Fruit fly (Drosophila melanogaster) whole organism, embryonic: ENCODE data around the gene dyl.

Experiments used
- Abd-B ChIP-seq: fragments of 200-800 bp; sonication (Bioruptor generic); optimal IDR thresholded peaks from 2 replicates; lab custom pipeline; 2018; ENCODE audit warnings: missing biosample characterization, mild to moderate bottlenecking, missing genetic modification characterization, moderate library complexity
- Atf6 ChIP-seq: fragments of 200-800 bp; sonication (Bioruptor generic); IDR thresholded peaks from 2 replicates; pipeline ENCODE4 v1.3.6; 2022; ENCODE audit warnings: missing biosample characterization, missing genetic modification characterization
- Bgb ChIP-seq: fragments of 200-800 bp; sonication (Bioruptor generic); IDR thresholded peaks from 2 replicates; pipeline ENCODE4 v1.3.6; 2022; ENCODE audit warnings: missing biosample characterization, missing genetic modification characterization; ENCODE audit not compliant: partially characterized antibody
- CG11093 ChIP-seq: fragments of 200-800 bp; sonication (Bioruptor generic); IDR thresholded peaks from 3 replicates; pipeline ENCODE4 v1.3.6; 2022; ENCODE audit warnings: missing biosample characterization, missing genetic modification characterization
- CG12219 ChIP-seq: fragments of 200-800 bp; sonication (Bioruptor generic); optimal IDR thresholded peaks from 3 replicates; lab custom pipeline; 2018; ENCODE audit warnings: missing biosample characterization, mild to moderate bottlenecking, missing genetic modification characterization
- CG12391 ChIP-seq: fragments of 200-800 bp; sonication (Bioruptor generic); optimal IDR thresholded peaks from 3 replicates; lab custom pipeline; 2018; ENCODE audit warnings: missing biosample characterization, mild to moderate bottlenecking, missing genetic modification characterization, moderate library complexity
- CG16813 ChIP-seq: fragments of 200-800 bp; sonication (Bioruptor generic); IDR thresholded peaks from 3 replicates; pipeline ENCODE4 v1.3.6; 2022; ENCODE audit warnings: missing biosample characterization, missing genetic modification characterization; ENCODE audit not compliant: partially characterized antibody
- CG17829 ChIP-seq: fragments of 200-800 bp; optimal IDR thresholded peaks from 2 replicates; lab custom pipeline; 2019; ENCODE audit warnings: missing biosample characterization, mild to moderate bottlenecking, missing genetic modification characterization, moderate library complexity
- CG2116 ChIP-seq: fragments of 200-800 bp; sonication (Bioruptor generic); optimal IDR thresholded peaks from 3 replicates; lab custom pipeline; 2018; ENCODE audit warnings: missing biosample characterization, mild to moderate bottlenecking, missing genetic modification characterization
- CG30403 ChIP-seq: fragments of 200-800 bp; sonication (Bioruptor generic); optimal IDR thresholded peaks from 3 replicates; lab custom pipeline; 2016; ENCODE audit warnings: missing biosample characterization, missing genetic modification characterization
- CG34376 ChIP-seq: fragments of 200-800 bp; sonication (Bioruptor generic); optimal IDR thresholded peaks from 2 replicates; lab custom pipeline; 2018; ENCODE audit warnings: missing biosample characterization, mild to moderate bottlenecking, missing genetic modification characterization
- CG4404 ChIP-seq: fragments of 200-800 bp; sonication (Bioruptor generic); IDR thresholded peaks from 2 replicates; pipeline ENCODE4 v1.3.6; 2022; ENCODE audit warnings: missing biosample characterization, missing genetic modification characterization
- CG4424 ChIP-seq: fragments of 200-800 bp; sonication (Bioruptor generic); optimal IDR thresholded peaks from 3 replicates; lab custom pipeline; 2016; ENCODE audit warnings: missing biosample characterization, missing genetic modification characterization
- CG7839 ChIP-seq: fragments of 200-800 bp; sonication (Bioruptor generic); optimal IDR thresholded peaks from 3 replicates; lab custom pipeline; 2018; ENCODE audit warnings: missing biosample characterization, mild to moderate bottlenecking, missing genetic modification characterization, moderate library complexity
- CG7963 ChIP-seq: fragments of 200-800 bp; sonication (Bioruptor generic); IDR thresholded peaks from 3 replicates; pipeline ENCODE4 v1.3.6; 2022; ENCODE audit warnings: missing biosample characterization, missing genetic modification characterization; ENCODE audit not compliant: partially characterized antibody
- Camta ChIP-seq: fragments of 200-800 bp; sonication (Bioruptor generic); optimal IDR thresholded peaks from 2 replicates; lab custom pipeline; 2016; ENCODE audit warnings: missing biosample characterization, missing genetic modification characterization
- Dll ChIP-seq: fragments of 200-800 bp; sonication (Bioruptor generic); IDR thresholded peaks from 4 replicates; pipeline ENCODE4 v1.3.6; 2022; ENCODE audit warnings: missing biosample characterization, missing genetic modification characterization; ENCODE audit not compliant: partially characterized antibody
- HLH4C ChIP-seq: fragments of 200-800 bp; sonication (Bioruptor generic); IDR thresholded peaks from 3 replicates; pipeline ENCODE4 v1.3.6; 2022; ENCODE audit warnings: missing biosample characterization, missing genetic modification characterization; ENCODE audit not compliant: partially characterized antibody
- HLH54F ChIP-seq: fragments of 200-800 bp; sonication (Bioruptor generic); optimal IDR thresholded peaks from 3 replicates; lab custom pipeline; 2016; ENCODE audit warnings: missing biosample characterization, missing genetic modification characterization
- MBD-R2 ChIP-seq: fragments of 200-800 bp; sonication (Bioruptor generic); IDR thresholded peaks from 2 replicates; pipeline ENCODE4 v1.3.6; 2022; ENCODE audit warnings: missing biosample characterization, missing genetic modification characterization
- Med ChIP-seq: fragments of 200-800 bp; sonication (Bioruptor generic); peaks from one replicate; lab custom pipeline; 2016; ENCODE audit warnings: missing biosample characterization, missing genetic modification characterization, mild to moderate bottlenecking, inconsistent platforms, moderate library complexity
- Scr ChIP-seq: fragments of 200-800 bp; sonication (Bioruptor generic); IDR thresholded peaks from 2 replicates; pipeline ENCODE4 v1.3.6; 2022; ENCODE audit warnings: missing biosample characterization, missing genetic modification characterization; ENCODE audit not compliant: partially characterized antibody
- Six4 ChIP-seq: fragments of 200-800 bp; sonication (Bioruptor generic); optimal IDR thresholded peaks from 2 replicates; lab custom pipeline; 2016; ENCODE audit warnings: missing biosample characterization, missing genetic modification characterization
- Spps ChIP-seq: fragments of 200-800 bp; sonication (Bioruptor generic); optimal IDR thresholded peaks from 2 replicates; lab custom pipeline; 2018; ENCODE audit warnings: missing biosample characterization, mild to moderate bottlenecking, missing genetic modification characterization
- Xbp1 ChIP-seq: fragments of 200-800 bp; sonication (Bioruptor generic); optimal IDR thresholded peaks from 3 replicates; lab custom pipeline; 2016; ENCODE audit warnings: missing biosample characterization, mild to moderate bottlenecking, missing genetic modification characterization
- al ChIP-seq: fragments of 200-800 bp; sonication (Bioruptor generic); IDR thresholded peaks from 2 replicates; pipeline ENCODE4 v1.3.6; 2022; ENCODE audit warnings: missing biosample characterization, missing genetic modification characterization
- crc ChIP-seq: fragments of 200-800 bp; sonication (Bioruptor generic); optimal IDR thresholded peaks from 2 replicates; lab custom pipeline; 2016; ENCODE audit warnings: missing biosample characterization, missing genetic modification characterization
- exex ChIP-seq: fragments of 200-800 bp; sonication (Bioruptor generic); optimal IDR thresholded peaks from 4 replicates; lab custom pipeline; 2018; ENCODE audit warnings: missing biosample characterization, mild to moderate bottlenecking, missing genetic modification characterization, moderate library complexity
- fu2 ChIP-seq: fragments of 200-800 bp; sonication (Bioruptor generic); optimal IDR thresholded peaks from 2 replicates; lab custom pipeline; 2016; ENCODE audit warnings: missing biosample characterization, missing genetic modification characterization
- ind ChIP-seq: fragments of 200-800 bp; sonication (Bioruptor generic); optimal IDR thresholded peaks from 3 replicates; lab custom pipeline; 2016; ENCODE audit warnings: missing biosample characterization, missing genetic modification characterization
- inv ChIP-seq: fragments of 200-800 bp; sonication (Bioruptor generic); IDR thresholded peaks from 2 replicates; pipeline ENCODE4 v1.3.6; 2022; ENCODE audit warnings: missing biosample characterization, missing genetic modification characterization; ENCODE audit not compliant: partially characterized antibody
- kay ChIP-seq: fragments of 200-800 bp; sonication (Bioruptor generic); optimal IDR thresholded peaks from 2 replicates; lab custom pipeline; 2016; ENCODE audit warnings: missing biosample characterization, missing genetic modification characterization
- lbe ChIP-seq: fragments of 200-800 bp; sonication (Bioruptor generic); optimal IDR thresholded peaks from 2 replicates; lab custom pipeline; 2016; ENCODE audit warnings: missing biosample characterization, mild to moderate bottlenecking, missing genetic modification characterization
- pita ChIP-seq: fragments of 200-800 bp; sonication (Bioruptor generic); optimal IDR thresholded peaks from 2 replicates; lab custom pipeline; 2017; ENCODE audit warnings: missing biosample characterization, mild to moderate bottlenecking, missing genetic modification characterization
- sens ChIP-seq: fragments of 200-800 bp; sonication (Bioruptor generic); peaks from one replicate; lab custom pipeline; 2016; ENCODE audit warnings: missing biosample characterization, missing genetic modification characterization
- stc ChIP-seq: fragments of 200-800 bp; sonication (Bioruptor generic); IDR thresholded peaks from 2 replicates; pipeline ENCODE4 v1.3.6; 2022; ENCODE audit warnings: missing biosample characterization, missing genetic modification characterization
- stwl ChIP-seq: fragments of 200-800 bp; sonication (Bioruptor generic); optimal IDR thresholded peaks from 3 replicates; lab custom pipeline; 2018; ENCODE audit warnings: missing biosample characterization, mild to moderate bottlenecking, missing genetic modification characterization, moderate library complexity
- tll ChIP-seq, 2 experiments: fragments of 200-800 bp in 1 of 2; fragments of >200 bp in 1 of 2; sonication (Bioruptor generic) in 1 of 2; optimal IDR thresholded peaks; 2 replicates each; lab custom pipeline; 2017 to 2019; ENCODE audit warnings: missing biosample characterization in 2 of 2, missing genetic modification characterization in 2 of 2, mild to moderate bottlenecking in 1 of 2, moderate library complexity in 1 of 2
- trh ChIP-seq: fragments of 200-800 bp; sonication (Bioruptor generic); optimal IDR thresholded peaks from 2 replicates; lab custom pipeline; 2016; ENCODE audit warnings: missing biosample characterization, missing genetic modification characterization

The dyl gene

DNA sequence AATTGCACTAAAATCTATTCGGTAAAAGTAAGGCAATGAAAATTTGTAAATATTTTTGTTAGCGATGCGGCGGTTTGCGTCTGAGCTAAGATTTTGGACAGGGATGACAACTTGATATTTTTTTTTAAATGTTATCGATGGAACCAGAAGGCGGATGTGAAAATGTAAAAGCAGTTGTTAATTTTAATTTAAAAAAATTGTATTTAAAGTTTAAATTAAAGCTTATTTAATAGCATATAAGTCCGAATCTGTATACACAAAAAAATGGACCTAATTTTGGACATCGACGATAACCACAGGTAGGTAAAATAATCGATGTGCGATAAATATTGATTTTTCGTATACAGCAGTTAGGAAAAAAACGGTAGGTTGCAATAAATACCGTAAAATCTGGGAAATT lies 45.1 kb downstream of the dyl start, which contains the start of the genes CG11586 and VhaM9.7-a (continued):
- TF ChIP-seq stwl (peak; percentile 87), tll (GFP tag; optimal IDR thresholded peaks at IDR 0.05; lab: Kevin White, UChicago) (no peak), Abd-B (GFP tag; lab: Kevin White, UChicago) (peak; percentile 18), trh (GFP tag; lab: Kevin White, UChicago) (no peak), Xbp1 (peak; percentile 41), lbe (peak; percentile 53), stc (GFP tag; lab: Robert Waterston, UW) (no peak), Dll (GFP tag; lab: Robert Waterston, UW) (peak; percentile 78), HLH54F (GFP tag; lab: Kevin White, UChicago) (no peak), MBD-R2 (GFP tag; lab: Robert Waterston, UW) (peak; percentile 80), Atf6 (GFP tag; lab: Robert Waterston, UW) (0 out of 2 replicates have a peak, but pooled peaks have one; percentile 23), Scr (GFP tag; lab: Robert Waterston, UW) (peak; percentile 71), inv (GFP tag; lab: Robert Waterston, UW) (peak; percentile 35; the same call in 1 of the 2 replicates), CG17829 (peak; percentile 36), Med (GFP tag; lab: Kevin White, UChicago) (peak; percentile 55), crc (GFP tag; lab: Kevin White, UChicago) (no peak), CG34376 (GFP tag; lab: Kevin White, UChicago) (peak; percentile 31), HLH4C (peak; percentile 80), CG16813 (GFP tag; lab: Robert Waterston, UW) (peak; percentile 55), CG7839 (peak; percentile 26), CG12391 (tag; lab: Kevin White, UChicago) (peak; percentile 50), CG12219 (GFP tag; lab: Kevin White, UChicago) (no peak), CG30403 (GFP tag; lab: Kevin White, UChicago) (peak; percentile 6), CG4404 (GFP tag; lab: Robert Waterston, UW) (no peak), CG2116 (GFP tag; lab: Kevin White, UChicago) (peak; percentile 88), Bgb (peak; percentile 63), CG4424 (peak; percentile 19), Camta (GFP tag; lab: Kevin White, UChicago) (no peak), ind (GFP tag; lab: Kevin White, UChicago) (peak; percentile 25), al (GFP tag; lab: Robert Waterston, UW) (no peak)

DNA sequence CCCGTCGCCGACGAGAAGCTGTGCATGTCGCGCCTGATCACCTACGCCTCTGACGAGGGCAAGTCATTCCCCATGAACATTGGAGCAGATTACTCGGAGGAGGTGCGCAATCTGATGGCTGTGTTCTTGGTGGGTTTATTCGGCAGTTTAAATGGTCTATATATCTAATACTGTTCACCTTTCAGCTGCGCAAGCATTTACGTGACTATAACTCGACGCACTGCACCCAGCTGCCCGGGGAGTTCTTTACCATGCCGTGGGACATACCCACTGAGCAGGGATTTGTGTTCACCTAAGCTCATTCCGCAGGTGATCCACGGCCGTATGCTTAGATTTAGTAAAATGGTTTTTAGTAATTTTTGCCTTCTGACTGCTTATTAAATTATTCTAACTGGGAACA lies 46.3 kb downstream of the dyl start:
- TF ChIP-seq sens (GFP tag; lab: Kevin White, UChicago) (peak; percentile 51), kay (no peak), pita (GFP tag; lab: Kevin White, UChicago) (no peak), Spps (tag; lab: Kevin White, UChicago) (no peak), Six4 (GFP tag; lab: Kevin White, UChicago) (no peak), CG11093 (GFP tag; lab: Robert Waterston, UW) (no peak), Med (GFP tag; lab: Kevin White, UChicago) (peak; percentile 50), fu2 (GFP tag; lab: Kevin White, UChicago) (no peak), CG7963 (GFP tag; lab: Robert Waterston, UW) (no peak), exex (tag; lab: Kevin White, UChicago) (no peak)
